Fruit fly (Drosophila melanogaster) whole organism, prepupa: ENCODE results near the gene His4r.
A peak's percentile ranks its signal among the peaks of the same experiment; 100 is the strongest.

Experiments
- CG10631 ChIP-seq: fragments of 200-800 bp; sonication (Bioruptor generic); optimal IDR thresholded peaks from 2 replicates; lab custom pipeline; 2016; ENCODE audit warnings: missing biosample characterization, missing genetic modification characterization
- CG10669 ChIP-seq: fragments of 200-800 bp; sonication (Bioruptor generic); optimal IDR thresholded peaks from 3 replicates; lab custom pipeline; 2018; ENCODE audit warnings: missing biosample characterization, mild to moderate bottlenecking, missing genetic modification characterization, moderate library complexity
- CG11294 ChIP-seq: fragments of 200-800 bp; sonication (Bioruptor generic); IDR thresholded peaks from 2 replicates; pipeline ENCODE4 v1.3.6; 2022; ENCODE audit warnings: missing biosample characterization, missing genetic modification characterization
- CG11762 ChIP-seq: fragments of 200-800 bp; sonication (Bioruptor generic); optimal IDR thresholded peaks from 3 replicates; lab custom pipeline; 2016; ENCODE audit warnings: missing biosample characterization, missing genetic modification characterization; ENCODE audit not compliant: insufficient read depth
- CG11902 ChIP-seq: fragments of 200-800 bp; sonication (Bioruptor generic); optimal IDR thresholded peaks from 3 replicates; lab custom pipeline; 2016; ENCODE audit warnings: missing biosample characterization, missing genetic modification characterization
- CG15336 ChIP-seq: fragments of 200-800 bp; sonication (Bioruptor generic); IDR thresholded peaks from 2 replicates; pipeline ENCODE4 v1.3.6; 2022; ENCODE audit warnings: missing biosample characterization, missing genetic modification characterization
- CG1621 ChIP-seq: fragments of 200-800 bp; sonication (Bioruptor generic); optimal IDR thresholded peaks from 3 replicates; lab custom pipeline; 2018; ENCODE audit warnings: missing biosample characterization, mild to moderate bottlenecking, missing genetic modification characterization
- CG16779 ChIP-seq: fragments of 200-800 bp; sonication (Bioruptor generic); optimal IDR thresholded peaks from 3 replicates; lab custom pipeline; 2017; ENCODE audit warnings: missing biosample characterization, mild to moderate bottlenecking, missing genetic modification characterization
- CG3032 ChIP-seq: fragments of 200-800 bp; optimal IDR thresholded peaks from 2 replicates; lab custom pipeline; 2019; ENCODE audit warnings: missing biosample characterization, mild to moderate bottlenecking, missing genetic modification characterization, moderate library complexity
- CG31627 ChIP-seq: fragments of 200-800 bp; sonication (Bioruptor generic); optimal IDR thresholded peaks from 3 replicates; lab custom pipeline; 2016; ENCODE audit warnings: missing biosample characterization, missing genetic modification characterization
- CG32006 ChIP-seq: fragments of 200-800 bp; sonication (Bioruptor generic); optimal IDR thresholded peaks from 3 replicates; lab custom pipeline; 2017; ENCODE audit warnings: missing biosample characterization, mild to moderate bottlenecking, missing genetic modification characterization
- CG34406 ChIP-seq: fragments of 200-800 bp; sonication (Bioruptor generic); optimal IDR thresholded peaks from 3 replicates; lab custom pipeline; 2016; ENCODE audit warnings: missing biosample characterization, missing genetic modification characterization
- CG4318 ChIP-seq: fragments of 200-800 bp; sonication (Bioruptor generic); optimal IDR thresholded peaks from 3 replicates; lab custom pipeline; 2017; ENCODE audit warnings: missing biosample characterization, mild to moderate bottlenecking, missing genetic modification characterization
- CG6163 ChIP-seq: fragments of 200-800 bp; sonication (Bioruptor generic); IDR thresholded peaks from 3 replicates; pipeline ENCODE4 v1.3.6; 2022; ENCODE audit warnings: missing biosample characterization, missing genetic modification characterization
- CG6276 ChIP-seq: fragments of 200-800 bp; sonication (Bioruptor generic); optimal IDR thresholded peaks from 2 replicates; lab custom pipeline; 2017; ENCODE audit warnings: missing biosample characterization, mild to moderate bottlenecking, missing genetic modification characterization
- CG6792 ChIP-seq: fragments of 200-800 bp; sonication (Bioruptor generic); optimal IDR thresholded peaks from 3 replicates; lab custom pipeline; 2016; ENCODE audit warnings: missing biosample characterization, missing genetic modification characterization
- CG6854 ChIP-seq: fragments of 200-800 bp; sonication (Bioruptor generic); optimal IDR thresholded peaks from 2 replicates; lab custom pipeline; 2017; ENCODE audit warnings: missing biosample characterization, mild to moderate bottlenecking, missing genetic modification characterization
- CG7368 ChIP-seq: fragments of 200-800 bp; sonication (Bioruptor generic); optimal IDR thresholded peaks from 3 replicates; lab custom pipeline; 2016; ENCODE audit warnings: missing biosample characterization, missing genetic modification characterization
- CG8119 ChIP-seq: fragments of 200-800 bp; sonication (Bioruptor generic); IDR thresholded peaks from 3 replicates; pipeline ENCODE4 v1.3.6; 2022; ENCODE audit warnings: missing biosample characterization, missing genetic modification characterization
- CG8319 ChIP-seq: fragments of 200-800 bp; sonication (Bioruptor generic); optimal IDR thresholded peaks from 3 replicates; lab custom pipeline; 2016; ENCODE audit warnings: missing biosample characterization, missing genetic modification characterization
- CG8632 ChIP-seq: fragments of 200-800 bp; sonication (Bioruptor generic); optimal IDR thresholded peaks from 3 replicates; lab custom pipeline; 2016; ENCODE audit warnings: missing biosample characterization, missing genetic modification characterization
- Eip75B ChIP-seq: fragments of 200-800 bp; sonication (Bioruptor generic); optimal IDR thresholded peaks from 3 replicates; lab custom pipeline; 2016; ENCODE audit warnings: missing biosample characterization, missing genetic modification characterization
- Eip93F ChIP-seq: fragments of 200-800 bp; sonication (Bioruptor generic); optimal IDR thresholded peaks from 2 replicates; lab custom pipeline; 2016; ENCODE audit warnings: missing biosample characterization, mild to moderate bottlenecking, missing genetic modification characterization
- Ets96B ChIP-seq: fragments of 200-800 bp; optimal IDR thresholded peaks from 2 replicates; lab custom pipeline; 2019; ENCODE audit warnings: missing biosample characterization, mild to moderate bottlenecking, missing genetic modification characterization, moderate library complexity
- Gug ChIP-seq: fragments of 200-800 bp; sonication (Bioruptor generic); IDR thresholded peaks from 2 replicates; pipeline ENCODE4 v1.3.6; 2022; ENCODE audit warnings: missing biosample characterization, missing genetic modification characterization
- Hr38 ChIP-seq: sonication (Bioruptor generic); optimal IDR thresholded peaks from 2 replicates; lab custom pipeline; 2016; ENCODE audit warnings: missing biosample characterization, missing genetic modification characterization
- Hr39 ChIP-seq: fragments of 200-800 bp; sonication (Bioruptor generic); optimal IDR thresholded peaks from 2 replicates; lab custom pipeline; 2016; ENCODE audit warnings: missing biosample characterization, missing genetic modification characterization
- Hr4 ChIP-seq: fragments of 200-800 bp; sonication (Bioruptor generic); optimal IDR thresholded peaks from 3 replicates; lab custom pipeline; 2016; ENCODE audit warnings: missing biosample characterization, missing genetic modification characterization
- Lpt ChIP-seq: fragments of 200-800 bp; sonication (Bioruptor generic); optimal IDR thresholded peaks from 3 replicates; lab custom pipeline; 2016; ENCODE audit warnings: missing biosample characterization, missing genetic modification characterization
- Met ChIP-seq: fragments of 200-800 bp; sonication (Bioruptor generic); optimal IDR thresholded peaks from 3 replicates; lab custom pipeline; 2016; ENCODE audit warnings: missing biosample characterization, missing genetic modification characterization
- OdsH ChIP-seq: fragments of 200-800 bp; sonication (Bioruptor generic); optimal IDR thresholded peaks from 3 replicates; lab custom pipeline; 2016; ENCODE audit warnings: missing biosample characterization, missing genetic modification characterization
- Smox ChIP-seq: fragments of 200-800 bp; sonication (Bioruptor generic); optimal IDR thresholded peaks from 3 replicates; lab custom pipeline; 2016; ENCODE audit warnings: missing biosample characterization, missing genetic modification characterization
- Sox102F ChIP-seq: fragments of 200-800 bp; sonication (Bioruptor generic); optimal IDR thresholded peaks from 2 replicates; lab custom pipeline; 2016; ENCODE audit warnings: missing biosample characterization, mild to moderate bottlenecking, missing genetic modification characterization
- Sox15 ChIP-seq: fragments of 200-800 bp; sonication (Bioruptor generic); optimal IDR thresholded peaks from 3 replicates; lab custom pipeline; 2016; ENCODE audit warnings: missing biosample characterization, missing genetic modification characterization
- acj6 ChIP-seq: fragments of 200-800 bp; sonication (Bioruptor generic); optimal IDR thresholded peaks from 3 replicates; lab custom pipeline; 2016; ENCODE audit warnings: missing biosample characterization, missing genetic modification characterization
- dac ChIP-seq: fragments of 200-800 bp; sonication (Bioruptor generic); optimal IDR thresholded peaks from 2 replicates; lab custom pipeline; 2017; ENCODE audit warnings: missing biosample characterization, mild to moderate bottlenecking, missing genetic modification characterization
- dsx ChIP-seq: fragments of 200-800 bp; optimal IDR thresholded peaks from 3 replicates; lab custom pipeline; 2019; ENCODE audit warnings: missing biosample characterization, mild to moderate bottlenecking, missing genetic modification characterization, moderate library complexity; ENCODE audit not compliant: poor library complexity, severe bottlenecking
- fd59A ChIP-seq: fragments of 200-800 bp; sonication (Bioruptor generic); optimal IDR thresholded peaks from 2 replicates; lab custom pipeline; 2017; ENCODE audit warnings: missing biosample characterization, mild to moderate bottlenecking, missing genetic modification characterization, missing genetic modification reagents
- fd85E ChIP-seq: fragments of 200-800 bp; sonication (Bioruptor generic); optimal IDR thresholded peaks from 3 replicates; lab custom pipeline; 2016; ENCODE audit warnings: missing biosample characterization, missing genetic modification characterization
- fkh ChIP-seq: fragments of 200-800 bp; sonication (Bioruptor generic); optimal IDR thresholded peaks from 3 replicates; lab custom pipeline; 2017; ENCODE audit warnings: missing biosample characterization, mild to moderate bottlenecking, missing genetic modification characterization, moderate library complexity
- lz ChIP-seq: fragments of 200-800 bp; sonication (Bioruptor generic); optimal IDR thresholded peaks from 3 replicates; lab custom pipeline; 2016; ENCODE audit warnings: missing biosample characterization, missing genetic modification characterization
- net ChIP-seq: fragments of 200-800 bp; sonication (Bioruptor generic); optimal IDR thresholded peaks from 3 replicates; lab custom pipeline; 2016; ENCODE audit warnings: missing biosample characterization, missing genetic modification characterization
- pdm3 ChIP-seq: fragments of 200-800 bp; sonication (Bioruptor generic); optimal IDR thresholded peaks from 3 replicates; lab custom pipeline; 2016; ENCODE audit warnings: missing biosample characterization, missing genetic modification characterization
- salr ChIP-seq, 2 experiments: fragments of 200-800 bp; sonication (Bioruptor generic); optimal IDR thresholded peaks; 3 replicates each; lab custom pipeline; 2016 to 2018; ENCODE audit warnings: missing biosample characterization in 2 of 2, missing genetic modification characterization in 2 of 2, mild to moderate bottlenecking in 1 of 2
- spab ChIP-seq: fragments of 200-800 bp; sonication (Bioruptor generic); optimal IDR thresholded peaks from 2 replicates; lab custom pipeline; 2017; ENCODE audit warnings: missing biosample characterization, mild to moderate bottlenecking, missing genetic modification characterization, missing genetic modification reagents
- ss ChIP-seq, 2 experiments: fragments of 200-800 bp; sonication (Bioruptor generic); optimal IDR thresholded peaks; 2 replicates in 1 of 2; 3 replicates in 1 of 2; lab custom pipeline; 2017 to 2018; ENCODE audit warnings: mild to moderate bottlenecking in 2 of 2, missing biosample characterization in 2 of 2, missing genetic modification characterization in 2 of 2, moderate library complexity in 1 of 2
- topi ChIP-seq: fragments of 200-800 bp; sonication (Bioruptor generic); optimal IDR thresholded peaks from 3 replicates; lab custom pipeline; 2016; ENCODE audit warnings: missing biosample characterization, missing genetic modification characterization
- vri ChIP-seq: fragments of 200-800 bp; sonication (Bioruptor generic); optimal IDR thresholded peaks from 3 replicates; lab custom pipeline; 2016; ENCODE audit warnings: missing biosample characterization, mild to moderate bottlenecking, missing genetic modification characterization

The His4r gene

dm6 chr3R:14622571-14622970 lies 3.0 kb upstream of the His4r start (continued):
- TF ChIP-seq CG10669 (peak; percentile 25), topi (GFP tag; lab: Kevin White, UChicago) (peak; percentile 5), CG16779 (tag; lab: Kevin White, UChicago) (no peak), Sox15 (GFP tag; lab: Kevin White, UChicago) (no peak), net (peak; percentile 8)
- TF ChIP-seq, all 60 proteins: peak for 22

- TF ChIP-seq CG11762 (peak; percentile 69), lz (peak; percentile 84), Eip93F (GFP tag; lab: Kevin White, UChicago) (no peak), CG10669 (peak; percentile 85), Ets96B (tag; lab: Kevin White, UChicago) (peak; percentile 90), OdsH (GFP tag; lab: Kevin White, UChicago) (peak; percentile 90), Lpt (GFP tag; lab: Kevin White, UChicago) (peak; percentile 63), Hr38 (no peak), salr (GFP tag; optimal IDR thresholded peaks at IDR 0.05; lab: Kevin White, UChicago) (peak; percentile 78 to 81), topi (GFP tag; lab: Kevin White, UChicago) (peak; percentile 85), fd59A (GFP tag; lab: Kevin White, UChicago) (peak; percentile 86), CG34406 (GFP tag; lab: Kevin White, UChicago) (peak; percentile 84), net (peak; percentile 89), Gug (GFP tag; lab: Robert Waterston, UW) (peak; percentile 69), Smox (GFP tag; lab: Kevin White, UChicago) (peak; percentile 83), CG11294 (0 out of 2 replicates have a peak, but pooled peaks have one; percentile 24), spab (GFP tag; lab: Kevin White, UChicago) (peak; percentile 86), CG15336 (peak; percentile 87), CG3032 (tag; lab: Kevin White, UChicago) (peak; percentile 86), CG6854 (GFP tag; lab: Kevin White, UChicago) (peak; percentile 44), dsx (GFP tag; lab: Kevin White, UChicago) (peak; percentile 87), CG16779 (tag; lab: Kevin White, UChicago) (peak; percentile 77), CG1621 (tag; lab: Kevin White, UChicago) (peak; percentile 88), CG32006 (peak; percentile 91), vri (GFP tag; lab: Kevin White, UChicago) (peak; percentile 79), pdm3 (GFP tag; lab: Kevin White, UChicago) (peak; percentile 91), CG11902 (GFP tag; lab: Kevin White, UChicago) (peak; percentile 66), CG6276 (GFP tag; lab: Kevin White, UChicago) (peak; percentile 84), ss (GFP tag; optimal IDR thresholded peaks at IDR 0.05; lab: Kevin White, UChicago) (peak; percentile 84 to 90), CG6163 (GFP tag; lab: Robert Waterston, UW) (peak; percentile 74; the same call in 2 of the 3 replicates), Hr4 (GFP tag; lab: Kevin White, UChicago) (peak; percentile 89), CG8632 (GFP tag; lab: Kevin White, UChicago) (peak; percentile 84), Hr39 (GFP tag; lab: Kevin White, UChicago) (peak; percentile 80), CG8319 (peak; percentile 69), acj6 (peak; percentile 89), dac (GFP tag; lab: Kevin White, UChicago) (peak; percentile 80), fd85E (GFP tag; lab: Kevin White, UChicago) (peak; percentile 50), Sox102F (GFP tag; lab: Kevin White, UChicago) (peak; percentile 88), Eip75B (GFP tag; lab: Kevin White, UChicago) (peak; percentile 90), Met (GFP tag; lab: Kevin White, UChicago) (peak; percentile 85), CG31627 (GFP tag; lab: Kevin White, UChicago) (peak; percentile 80), fkh (GFP tag; lab: Kevin White, UChicago) (no peak), CG8119 (GFP tag; lab: Robert Waterston, UW) (peak; percentile 92), CG7368 (GFP tag; lab: Kevin White, UChicago) (peak; percentile 59), CG6792 (GFP tag; lab: Kevin White, UChicago) (peak; percentile 81), Sox15 (GFP tag; lab: Kevin White, UChicago) (peak; percentile 73), CG10631 (GFP tag; lab: Kevin White, UChicago) (peak; percentile 91), CG4318 (peak; percentile 84)
These were observed 1.4 kb upstream of the His4r start for dm6 chr3R:14624088-14624619.
